Fruit fly (Drosophila melanogaster) whole organism, embryonic: ENCODE results near the gene CG17982.

Experiments used
- Ada2b ChIP-seq: fragments of 200-800 bp; sonication (Bioruptor generic); IDR thresholded peaks from 2 replicates; pipeline ENCODE4 v1.3.6; 2022; ENCODE audit warnings: missing biosample characterization, missing genetic modification characterization
- Awh ChIP-seq: fragments of 200-800 bp; sonication (Bioruptor generic); IDR thresholded peaks from 2 replicates; pipeline ENCODE4, ENCODE4 v1.3.6; 2022; ENCODE audit warnings: missing biosample characterization, missing genetic modification characterization
- CG10543 ChIP-seq: fragments of 200-800 bp; sonication (Bioruptor generic); optimal IDR thresholded peaks from 3 replicates; lab custom pipeline; 2017; ENCODE audit warnings: missing biosample characterization, mild to moderate bottlenecking, missing genetic modification characterization, moderate library complexity
- CG12104 ChIP-seq: fragments of 200-800 bp; sonication (Bioruptor generic); optimal IDR thresholded peaks from 3 replicates; lab custom pipeline; 2016; ENCODE audit warnings: missing biosample characterization, missing genetic modification characterization
- CG1233 ChIP-seq: fragments of 200-800 bp; sonication (Bioruptor generic); optimal IDR thresholded peaks from 4 replicates; lab custom pipeline; 2018; ENCODE audit warnings: missing biosample characterization, mild to moderate bottlenecking, missing genetic modification characterization
- CG17568 ChIP-seq: fragments of 200-800 bp; sonication (Bioruptor generic); optimal IDR thresholded peaks from 2 replicates; lab custom pipeline; 2018; ENCODE audit warnings: missing biosample characterization, mild to moderate bottlenecking, missing genetic modification characterization, moderate library complexity
- CG18764 ChIP-seq: fragments of 200-800 bp; sonication (Bioruptor generic); optimal IDR thresholded peaks from 3 replicates; lab custom pipeline; 2016; ENCODE audit warnings: missing biosample characterization, missing genetic modification characterization
- CG3726 ChIP-seq: fragments of 200-800 bp; sonication (Bioruptor generic); IDR thresholded peaks from 3 replicates; pipeline ENCODE4, ENCODE4 v1.3.6; 2022; ENCODE audit warnings: missing biosample characterization, missing genetic modification characterization
- CG4707 ChIP-seq: fragments of 200-800 bp; sonication (Bioruptor generic); optimal IDR thresholded peaks from 2 replicates; lab custom pipeline; 2018; ENCODE audit warnings: missing biosample characterization, mild to moderate bottlenecking, missing genetic modification characterization, moderate library complexity
- CG5180 ChIP-seq: fragments of 200-800 bp; sonication (Bioruptor generic); optimal IDR thresholded peaks from 3 replicates; lab custom pipeline; 2017; ENCODE audit warnings: missing biosample characterization, missing genetic modification characterization, mild to moderate bottlenecking, moderate library complexity, missing genetic modification reagents
- CG6175 ChIP-seq: fragments of 200-800 bp; sonication (Bioruptor generic); IDR thresholded peaks from 3 replicates; pipeline ENCODE4 v1.3.6; 2022; ENCODE audit warnings: missing biosample characterization, missing genetic modification characterization
- CG6272 ChIP-seq: fragments of 200-800 bp; sonication (Bioruptor generic); IDR thresholded peaks from 2 replicates; pipeline ENCODE4 v1.3.6; 2022; ENCODE audit warnings: missing biosample characterization, missing genetic modification characterization
- CG6854 ChIP-seq: fragments of 200-800 bp; sonication (Bioruptor generic); optimal IDR thresholded peaks from 3 replicates; lab custom pipeline; 2017; ENCODE audit warnings: missing biosample characterization, mild to moderate bottlenecking, missing genetic modification characterization
- CG7372 ChIP-seq: fragments of 200-800 bp; sonication (Bioruptor generic); IDR thresholded peaks from 2 replicates; pipeline ENCODE4 v1.3.6; 2022; ENCODE audit warnings: missing biosample characterization, missing genetic modification characterization
- CG8388 ChIP-seq: fragments of 200-800 bp; sonication (Bioruptor generic); optimal IDR thresholded peaks from 2 replicates; lab custom pipeline; 2019; ENCODE audit warnings: missing biosample characterization, mild to moderate bottlenecking, missing genetic modification characterization, moderate library complexity
- CG8924 ChIP-seq: fragments of 200-800 bp; optimal IDR thresholded peaks from 3 replicates; lab custom pipeline; 2019; ENCODE audit warnings: missing biosample characterization, mild to moderate bottlenecking, missing genetic modification characterization, moderate library complexity
- CG9727 ChIP-seq: fragments of 200-800 bp; sonication (Bioruptor generic); optimal IDR thresholded peaks from 3 replicates; lab custom pipeline; 2017; ENCODE audit warnings: missing biosample characterization, mild to moderate bottlenecking, missing genetic modification characterization
- CG9932 ChIP-seq: fragments of 200-800 bp; sonication (Bioruptor generic); IDR thresholded peaks from 2 replicates; pipeline ENCODE4 v1.3.6; 2022; ENCODE audit warnings: missing biosample characterization, missing genetic modification characterization
- D19A ChIP-seq: fragments of 200-800 bp; optimal IDR thresholded peaks from 3 replicates; lab custom pipeline; 2019; ENCODE audit warnings: missing biosample characterization, mild to moderate bottlenecking, missing genetic modification characterization, moderate library complexity
- Deaf1 ChIP-seq: fragments of 200-800 bp; optimal IDR thresholded peaks from 3 replicates; lab custom pipeline; 2019; ENCODE audit warnings: missing biosample characterization, mild to moderate bottlenecking, missing genetic modification characterization, moderate library complexity
- Fer2 ChIP-seq: fragments of 200-800 bp; sonication (Bioruptor generic); optimal IDR thresholded peaks from 2 replicates; lab custom pipeline; 2018; ENCODE audit warnings: missing biosample characterization, mild to moderate bottlenecking, missing genetic modification characterization, moderate library complexity
- Gug ChIP-seq: fragments of 200-800 bp; sonication (Bioruptor generic); IDR thresholded peaks from 4 replicates; pipeline ENCODE4 v1.3.6; 2022; ENCODE audit warnings: missing biosample characterization, missing genetic modification characterization
- HLHmδ ChIP-seq: fragments of 200-800 bp; sonication (Bioruptor generic); optimal IDR thresholded peaks from 2 replicates; lab custom pipeline; 2018; ENCODE audit warnings: missing biosample characterization, mild to moderate bottlenecking, missing genetic modification characterization, moderate library complexity
- Hand ChIP-seq: fragments of 200-800 bp; sonication (Bioruptor generic); optimal IDR thresholded peaks from 2 replicates; lab custom pipeline; 2017; ENCODE audit warnings: mild to moderate bottlenecking, missing biosample characterization, missing genetic modification reagents, missing genetic modification characterization
- Kr ChIP-seq: fragments of 200-800 bp; sonication (Bioruptor generic); optimal IDR thresholded peaks from 2 replicates; lab custom pipeline; 2017; ENCODE audit warnings: missing biosample characterization, mild to moderate bottlenecking, missing genetic modification characterization
- Mad ChIP-seq: fragments of 200-800 bp; sonication (Bioruptor generic); optimal IDR thresholded peaks from 2 replicates; lab custom pipeline; 2016; ENCODE audit warnings: missing biosample characterization, missing genetic modification characterization
- Ptx1 ChIP-seq: fragments of 200-800 bp; sonication (Bioruptor generic); IDR thresholded peaks from 2 replicates; pipeline ENCODE4 v1.3.6; 2022; ENCODE audit warnings: missing biosample characterization, missing genetic modification characterization
- Scr ChIP-seq: fragments of 200-800 bp; sonication (Bioruptor generic); IDR thresholded peaks from 2 replicates; pipeline ENCODE4 v1.3.6; 2022; ENCODE audit warnings: missing biosample characterization, missing genetic modification characterization; ENCODE audit not compliant: partially characterized antibody
- Sry-β ChIP-seq: fragments of 200-800 bp; sonication (Bioruptor generic); optimal IDR thresholded peaks from 2 replicates; lab custom pipeline; 2018; ENCODE audit warnings: missing biosample characterization, mild to moderate bottlenecking, missing genetic modification characterization, moderate library complexity
- al ChIP-seq: fragments of 200-800 bp; sonication (Bioruptor generic); IDR thresholded peaks from 2 replicates; pipeline ENCODE4 v1.3.6; 2022; ENCODE audit warnings: missing biosample characterization, missing genetic modification characterization
- ara ChIP-seq: fragments of 200-800 bp; sonication (Bioruptor generic); IDR thresholded peaks from 2 replicates; pipeline ENCODE4 v1.3.6; 2022; ENCODE audit warnings: missing biosample characterization, missing genetic modification characterization
- az2 ChIP-seq: fragments of 200-800 bp; sonication (Bioruptor generic); optimal IDR thresholded peaks from 3 replicates; lab custom pipeline; 2016; ENCODE audit warnings: missing biosample characterization, missing genetic modification characterization
- chinmo ChIP-seq: fragments of 200-800 bp; sonication (Bioruptor generic); IDR thresholded peaks from 4 replicates; pipeline ENCODE4 v1.3.6; 2022; ENCODE audit warnings: missing biosample characterization, missing genetic modification characterization; ENCODE audit not compliant: partially characterized antibody
- crol ChIP-seq: fragments of 200-800 bp; sonication (Bioruptor generic); IDR thresholded peaks from 2 replicates; pipeline ENCODE4 v1.3.6; 2022; ENCODE audit warnings: missing biosample characterization, missing genetic modification characterization
- dimm ChIP-seq: fragments of 200-800 bp; sonication (Bioruptor generic); IDR thresholded peaks from 2 replicates; pipeline ENCODE4 v1.3.6; 2022; ENCODE audit warnings: missing biosample characterization, missing genetic modification characterization
- dysf ChIP-seq: fragments of 200-800 bp; sonication (Bioruptor generic); IDR thresholded peaks from 3 replicates; pipeline ENCODE4 v1.3.6; 2022; ENCODE audit warnings: missing biosample characterization, missing genetic modification characterization
- emc ChIP-seq: fragments of 200-800 bp; sonication (Bioruptor generic); optimal IDR thresholded peaks from 2 replicates; lab custom pipeline; 2016; ENCODE audit warnings: missing biosample characterization, missing genetic modification characterization
- fru ChIP-seq: fragments of >200 bp; optimal IDR thresholded peaks from 2 replicates; lab custom pipeline; 2017
- gem ChIP-seq: fragments of 200-800 bp; sonication (Bioruptor generic); optimal IDR thresholded peaks from 2 replicates; lab custom pipeline; 2019; ENCODE audit warnings: missing biosample characterization, mild to moderate bottlenecking, missing genetic modification characterization, moderate library complexity
- gsb-n ChIP-seq: fragments of 200-800 bp; sonication (Bioruptor generic); optimal IDR thresholded peaks from 3 replicates; lab custom pipeline; 2018; ENCODE audit warnings: missing biosample characterization, mild to moderate bottlenecking, missing genetic modification characterization
- lbe ChIP-seq: fragments of 200-800 bp; sonication (Bioruptor generic); optimal IDR thresholded peaks from 2 replicates; lab custom pipeline; 2016; ENCODE audit warnings: missing biosample characterization, mild to moderate bottlenecking, missing genetic modification characterization
- pb ChIP-seq: fragments of 200-800 bp; sonication (Bioruptor generic); optimal IDR thresholded peaks from 3 replicates; lab custom pipeline; 2016; ENCODE audit warnings: missing biosample characterization, missing genetic modification characterization
- peb ChIP-seq: fragments of 200-800 bp; sonication (Bioruptor generic); IDR thresholded peaks from 2 replicates; pipeline ENCODE4 v1.3.6; 2022; ENCODE audit warnings: missing biosample characterization, missing genetic modification characterization
- pros ChIP-seq: fragments of 200-800 bp; sonication (Bioruptor generic); optimal IDR thresholded peaks from 3 replicates; lab custom pipeline; 2019; ENCODE audit warnings: missing biosample characterization, mild to moderate bottlenecking, missing genetic modification characterization, moderate library complexity
- row ChIP-seq: fragments of 200-800 bp; sonication (Bioruptor generic); IDR thresholded peaks from 3 replicates; pipeline ENCODE4 v1.3.6; 2022; ENCODE audit warnings: missing biosample characterization, missing genetic modification characterization
- run ChIP-seq: fragments of 200-800 bp; sonication (Bioruptor generic); optimal IDR thresholded peaks from 3 replicates; lab custom pipeline; 2018; ENCODE audit warnings: missing biosample characterization, mild to moderate bottlenecking, missing genetic modification characterization
- sens ChIP-seq: fragments of 200-800 bp; sonication (Bioruptor generic); peaks from one replicate; lab custom pipeline; 2016; ENCODE audit warnings: missing biosample characterization, missing genetic modification characterization
- sob ChIP-seq: fragments of 200-800 bp; sonication (Bioruptor generic); IDR thresholded peaks from 2 replicates; pipeline ENCODE4 v1.3.6; 2022; ENCODE audit warnings: missing biosample characterization, missing genetic modification characterization
- stwl ChIP-seq: fragments of 200-800 bp; sonication (Bioruptor generic); optimal IDR thresholded peaks from 3 replicates; lab custom pipeline; 2018; ENCODE audit warnings: missing biosample characterization, mild to moderate bottlenecking, missing genetic modification characterization, moderate library complexity
- vfl ChIP-seq: fragments of 200-800 bp; sonication (Bioruptor generic); optimal IDR thresholded peaks from 2 replicates; lab custom pipeline; 2016; ENCODE audit warnings: missing biosample characterization, missing genetic modification characterization
- wdn ChIP-seq: fragments of 200-800 bp; sonication (Bioruptor generic); IDR thresholded peaks from 2 replicates; pipeline ENCODE4 v1.3.6; 2022; ENCODE audit warnings: missing biosample characterization, missing genetic modification characterization

CG17982 gene

DNA sequence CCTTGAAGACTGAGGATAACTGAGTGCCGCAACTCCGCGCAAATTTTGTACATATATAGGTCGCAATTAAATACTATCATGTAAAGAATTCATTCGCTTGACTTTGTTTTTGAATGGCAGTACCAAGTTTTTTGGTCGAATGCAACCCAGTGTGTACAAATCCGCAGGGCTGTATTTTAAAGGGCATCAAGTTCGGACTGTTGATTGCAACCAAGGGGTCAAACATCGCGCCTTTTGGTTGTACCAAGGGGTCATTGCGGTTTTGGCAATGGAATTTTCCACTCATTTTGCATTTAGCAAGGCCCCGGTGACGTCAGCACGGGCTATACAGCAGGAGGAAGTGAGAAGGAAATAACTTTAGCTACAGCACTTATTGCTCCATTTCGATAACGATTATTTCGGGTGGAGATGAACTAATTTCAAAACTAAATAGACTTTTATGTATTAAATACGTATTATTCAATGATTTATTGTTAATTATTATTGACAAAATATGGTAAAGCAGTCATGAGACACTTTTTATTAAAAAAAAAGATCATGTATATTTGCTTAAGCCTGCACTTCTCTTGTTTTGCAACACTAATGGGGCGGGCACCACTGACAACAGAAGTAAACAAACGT is 11.8 kb downstream of the CG17982 start, which contains the start of gene CG10958 (continued):
- TF ChIP-seq stwl (tag; lab: Kevin White, UChicago) (peak; percentile 61), CG6272 (GFP tag; lab: Robert Waterston, UW) (0 out of 2 replicates have a peak, but pooled peaks have one; percentile 51), peb (GFP tag; lab: Robert Waterston, UW) (no peak), gem (peak; percentile 77), Hand (no peak), Fer2 (tag; lab: Kevin White, UChicago) (peak; percentile 18), lbe (GFP tag; lab: Kevin White, UChicago) (peak; percentile 23), Scr (GFP tag; lab: Robert Waterston, UW) (peak; percentile 31; the same call in 1 of the 2 replicates), emc (GFP tag; lab: Kevin White, UChicago) (no peak), CG17568 (GFP tag; lab: Kevin White, UChicago) (no peak), crol (GFP tag; lab: Robert Waterston, UW) (no peak), CG1233 (GFP tag; lab: Kevin White, UChicago) (peak; percentile 57), CG8924 (tag; lab: Kevin White, UChicago) (peak; percentile 51), CG8388 (GFP tag; lab: Kevin White, UChicago) (peak; percentile 45), CG6854 (GFP tag; lab: Kevin White, UChicago) (no peak), Gug (GFP tag; lab: Robert Waterston, UW) (peak; percentile 44; the same call in 1 of the 4 replicates), CG4707 (GFP tag; lab: Kevin White, UChicago) (no peak), CG10543 (GFP tag; lab: Kevin White, UChicago) (peak; percentile 60), Kr (no peak), CG12104 (GFP tag; lab: Kevin White, UChicago) (no peak), chinmo (GFP tag; lab: Robert Waterston, UW) (no peak), wdn (GFP tag; lab: Robert Waterston, UW) (0 out of 2 replicates have a peak, but pooled peaks have one; percentile 27), Ada2b (peak; percentile 47), gsb-n (peak; percentile 54), CG9727 (GFP tag; lab: Kevin White, UChicago) (peak; percentile 57), CG9932 (GFP tag; lab: Robert Waterston, UW) (peak; percentile 69), Deaf1 (tag; lab: Kevin White, UChicago) (no peak), Awh (GFP tag; lab: Robert Waterston, UW) (0 out of 2 replicates have a peak, but pooled peaks have one; percentile 48), D19A (tag; lab: Kevin White, UChicago) (peak; percentile 1), pros (GFP tag; lab: Kevin White, UChicago) (no peak), CG3726 (GFP tag; lab: Robert Waterston, UW) (no peak), pb (no peak), CG7372 (GFP tag; lab: Robert Waterston, UW) (no peak), sens (peak; percentile 88), Ptx1 (GFP tag; lab: Robert Waterston, UW) (peak; percentile 73), row (GFP tag; lab: Robert Waterston, UW) (peak; percentile 82), CG18764 (peak; percentile 48), CG5180 (GFP tag; lab: Kevin White, UChicago) (peak; percentile 34), Sry-β (peak; percentile 85), az2 (peak; percentile 36), Mad (GFP tag; lab: Kevin White, UChicago) (peak; percentile 43), HLHmδ (no peak), vfl (GFP tag; lab: Kevin White, UChicago) (peak; percentile 42), ara (GFP tag; lab: Robert Waterston, UW) (peak; percentile 51), al (GFP tag; lab: Robert Waterston, UW) (no peak; the same call in 1 of the 2 replicates), fru (lab: Kevin White, UChicago) (no peak), CG6175 (GFP tag; lab: Robert Waterston, UW) (no peak), dimm (GFP tag; lab: Robert Waterston, UW) (no peak), sob (GFP tag; lab: Robert Waterston, UW) (peak; percentile 68), dysf (GFP tag; lab: Robert Waterston, UW) (peak; percentile 37; the same call in 2 of the 3 replicates), run (tag; lab: Kevin White, UChicago) (peak; percentile 1)
